Worm (Caenorhabditis elegans) whole organism, young adult: ENCODE data around the gene C03F11.2.

Source experiments
- B0035.1 ChIP-seq: sonication (generic microtip); optimal IDR thresholded peaks from 2 replicates; lab custom pipeline; 2016; ENCODE audit warnings: missing genetic modification characterization, mild to moderate bottlenecking, missing compliant biosample characterization, missing genotype, missing genetic modification reagents
- B0336.3 ChIP-seq: fragments of 200-800 bp; sonication (Bioruptor generic); IDR thresholded peaks from 2 replicates; pipeline ENCODE4 v1.3.6; 2022; ENCODE audit warnings: missing genetic modification characterization, missing compliant biosample characterization
- C17E4.6 ChIP-seq: fragments of 200-800 bp; sonication (Bioruptor generic); IDR thresholded peaks from 2 replicates; pipeline ENCODE4 v1.3.6; 2022; ENCODE audit warnings: missing genetic modification reagents, missing genetic modification characterization, missing compliant biosample characterization
- F10E7.11 ChIP-seq: sonication (generic microtip); optimal IDR thresholded peaks from 2 replicates; lab custom pipeline; 2017; ENCODE audit warnings: mild to moderate bottlenecking, missing genetic modification characterization, moderate library complexity, missing compliant biosample characterization
- F22D6.2 ChIP-seq: sonication (generic microtip); optimal IDR thresholded peaks from 2 replicates; lab custom pipeline; 2016; ENCODE audit warnings: mild to moderate bottlenecking, missing genetic modification characterization, missing compliant biosample characterization
- F55B11.4 ChIP-seq: sonication (generic microtip); optimal IDR thresholded peaks from 2 replicates; lab custom pipeline; 2016; ENCODE audit warnings: missing compliant biosample characterization, missing genetic modification characterization, borderline replicate concordance; ENCODE audit not compliant: insufficient read depth
- T07F8.4 ChIP-seq: sonication (generic microtip); optimal IDR thresholded peaks from 2 replicates; lab custom pipeline; 2016; ENCODE audit warnings: mild to moderate bottlenecking, missing genetic modification characterization, moderate library complexity, missing compliant biosample characterization
- T26A5.8 ChIP-seq: sonication (generic microtip); optimal IDR thresholded peaks from 2 replicates; lab custom pipeline; 2016; ENCODE audit warnings: missing genetic modification characterization, missing compliant biosample characterization
- Y53G8AR.9 ChIP-seq: fragments of 200-800 bp; sonication (Bioruptor generic); conservative IDR thresholded peaks from 2 replicates; pipeline ENCODE4 v1.3.6; 2022; ENCODE audit warnings: missing genetic modification reagents, missing genetic modification characterization, missing compliant biosample characterization
- Y67H2A.10 ChIP-seq: fragments of 200-800 bp; sonication (Bioruptor generic); conservative IDR thresholded peaks from 2 replicates; pipeline ENCODE4 v1.3.6; 2022; ENCODE audit warnings: missing genetic modification reagents, missing genetic modification characterization, missing compliant biosample characterization
- ama-1 ChIP-seq, 3 experiments: fragments of 150-350 bp in 1 of 3; sonication (generic microtip) in 2 of 3; optimal IDR thresholded peaks; 2 replicates each; lab custom pipeline; 2014 to 2018; ENCODE audit warnings: missing biosample characterization in 2 of 3, missing genetic modification characterization in 2 of 3, missing genetic modification reagents in 2 of 3
- aptf-3 ChIP-seq: fragments of 200-800 bp; sonication (Bioruptor generic); IDR thresholded peaks from 2 replicates; pipeline ENCODE4 v1.3.6; 2022; ENCODE audit warnings: missing genetic modification characterization, missing compliant biosample characterization
- attf-5 ChIP-seq: fragments of 200-800 bp; sonication (Bioruptor generic); optimal IDR thresholded peaks from 2 replicates; lab custom pipeline; 2018; ENCODE audit warnings: mild to moderate bottlenecking, missing genetic modification characterization, missing compliant biosample characterization
- attf-6 ChIP-seq: fragments of 200-800 bp; sonication (Bioruptor generic); IDR thresholded peaks from 2 replicates; pipeline ENCODE4 v1.3.6; 2022; ENCODE audit warnings: missing genetic modification reagents, missing genetic modification characterization, missing compliant biosample characterization
- cebp-1 ChIP-seq, 2 experiments: fragments of 200-800 bp in 1 of 2; sonication (Bioruptor generic) in 1 of 2; sonication (generic microtip) in 1 of 2; IDR thresholded peaks in 1 of 2; optimal IDR thresholded peaks in 1 of 2; 2 replicates each; pipeline versions ENCODE4 v1.3.6 to Lab custom; 2017 to 2022; ENCODE audit warnings: missing compliant biosample characterization in 2 of 2, missing genetic modification characterization in 2 of 2, mild to moderate bottlenecking in 1 of 2, missing genetic modification reagents in 1 of 2, moderate library complexity in 1 of 2
- cebp-2 ChIP-seq: fragments of 200-800 bp; sonication (Bioruptor generic); IDR thresholded peaks from 2 replicates; pipeline ENCODE4 v1.3.6; 2022; ENCODE audit warnings: missing genetic modification characterization, missing compliant biosample characterization
- ceh-27 ChIP-seq: fragments of 200-800 bp; sonication (Bioruptor generic); optimal IDR thresholded peaks from 2 replicates; lab custom pipeline; 2018; ENCODE audit warnings: mild to moderate bottlenecking, missing genetic modification characterization, moderate library complexity, missing compliant biosample characterization
- ceh-79 ChIP-seq: sonication (generic microtip); optimal IDR thresholded peaks from 2 replicates; lab custom pipeline; 2017; ENCODE audit warnings: mild to moderate bottlenecking, missing genetic modification characterization, missing compliant biosample characterization
- ceh-91 ChIP-seq: fragments of 200-800 bp; sonication (Bioruptor generic); IDR thresholded peaks from 2 replicates; pipeline ENCODE4 v1.3.6; 2022; ENCODE audit warnings: missing genetic modification reagents, missing genetic modification characterization, missing compliant biosample characterization
- die-1 ChIP-seq: sonication (generic microtip); optimal IDR thresholded peaks from 2 replicates; lab custom pipeline; 2016; ENCODE audit warnings: missing genotype, mild to moderate bottlenecking, missing genetic modification characterization, missing compliant biosample characterization
- egl-44 ChIP-seq: fragments of 200-800 bp; sonication (Bioruptor generic); IDR thresholded peaks from 2 replicates; pipeline ENCODE4 v1.3.6; 2022; ENCODE audit warnings: missing genetic modification reagents, missing genetic modification characterization, missing compliant biosample characterization
- egrh-3 ChIP-seq: fragments of 200-800 bp; sonication (Bioruptor generic); IDR thresholded peaks from 2 replicates; pipeline ENCODE4 v1.3.6; 2022; ENCODE audit warnings: missing genetic modification reagents, missing genetic modification characterization, missing compliant biosample characterization
- ets-4 ChIP-seq: fragments of 200-800 bp; sonication (Bioruptor generic); optimal IDR thresholded peaks from 2 replicates; lab custom pipeline; 2018; ENCODE audit warnings: mild to moderate bottlenecking, missing genetic modification characterization, missing compliant biosample characterization
- hlh-12 ChIP-seq: sonication (generic microtip); optimal IDR thresholded peaks from 2 replicates; lab custom pipeline; 2016; ENCODE audit warnings: missing genetic modification characterization, missing compliant biosample characterization
- hlh-26 ChIP-seq: fragments of 200-800 bp; sonication (Bioruptor generic); conservative IDR thresholded peaks from 2 replicates; pipeline ENCODE4 v1.3.6; 2022; ENCODE audit warnings: missing genetic modification reagents, missing genetic modification characterization, missing compliant biosample characterization
- hrde-1 ChIP-seq: sonication (generic microtip); optimal IDR thresholded peaks from 2 replicates; lab custom pipeline; 2016; ENCODE audit warnings: missing genetic modification characterization, mild to moderate bottlenecking, missing compliant biosample characterization, moderate library complexity, missing genotype, missing genetic modification reagents, borderline replicate concordance
- hsf-1 ChIP-seq: fragments of 200-800 bp; sonication (Bioruptor generic); IDR thresholded peaks from 2 replicates; pipeline ENCODE4 v1.3.6; 2022; ENCODE audit warnings: missing genetic modification reagents, missing genetic modification characterization, missing compliant biosample characterization
- lin-40 ChIP-seq: sonication (generic microtip); optimal IDR thresholded peaks from 2 replicates; lab custom pipeline; 2016; ENCODE audit warnings: missing genetic modification characterization, mild to moderate bottlenecking, missing compliant biosample characterization, missing genotype, missing genetic modification reagents
- lin-54 ChIP-seq: fragments of 200-800 bp; sonication (Bioruptor generic); optimal IDR thresholded peaks from 2 replicates; lab custom pipeline; 2018; ENCODE audit warnings: mild to moderate bottlenecking, missing genetic modification characterization, missing compliant biosample characterization
- lir-1 ChIP-seq: fragments of 200-800 bp; sonication (Bioruptor generic); conservative IDR thresholded peaks from 2 replicates; pipeline ENCODE4 v1.3.6; 2022; ENCODE audit warnings: missing genetic modification reagents, missing genetic modification characterization, missing compliant biosample characterization
- lsl-1 ChIP-seq: fragments of 200-800 bp; sonication (Bioruptor generic); optimal IDR thresholded peaks from 2 replicates; lab custom pipeline; 2018; ENCODE audit warnings: mild to moderate bottlenecking, missing genetic modification characterization, moderate library complexity, missing compliant biosample characterization
- lsy-27 ChIP-seq: sonication (generic microtip); optimal IDR thresholded peaks from 2 replicates; lab custom pipeline; 2017; ENCODE audit warnings: missing genetic modification characterization, mild to moderate bottlenecking, missing compliant biosample characterization, antibody characterized with exemption, missing genotype, borderline replicate concordance; ENCODE audit not compliant: insufficient read depth
- madf-6 ChIP-seq: fragments of 200-800 bp; sonication (Bioruptor generic); IDR thresholded peaks from 2 replicates; pipeline ENCODE4 v1.3.6; 2022; ENCODE audit warnings: missing genetic modification reagents, missing genetic modification characterization, missing compliant biosample characterization
- madf-8 ChIP-seq: fragments of 200-800 bp; sonication (Bioruptor generic); conservative IDR thresholded peaks from 2 replicates; pipeline ENCODE4 v1.3.6; 2022; ENCODE audit warnings: missing genetic modification reagents, missing genetic modification characterization, missing compliant biosample characterization
- mcd-1 ChIP-seq: fragments of 200-800 bp; sonication (Bioruptor generic); IDR thresholded peaks from 2 replicates; pipeline ENCODE4 v1.3.6; 2022; ENCODE audit warnings: missing genetic modification reagents, missing genetic modification characterization, missing compliant biosample characterization
- nfya-2 ChIP-seq: fragments of 200-800 bp; sonication (Bioruptor generic); IDR thresholded peaks from 2 replicates; pipeline ENCODE4 v1.3.6; 2022; ENCODE audit warnings: missing genetic modification reagents, missing genetic modification characterization, missing compliant biosample characterization
- nhr-27 ChIP-seq: fragments of 200-800 bp; sonication (Bioruptor generic); optimal IDR thresholded peaks from 2 replicates; lab custom pipeline; 2018; ENCODE audit warnings: mild to moderate bottlenecking, missing genetic modification characterization, moderate library complexity, missing compliant biosample characterization
- nhr-90 ChIP-seq: sonication (generic microtip); optimal IDR thresholded peaks from 2 replicates; lab custom pipeline; 2016; ENCODE audit warnings: missing genotype, mild to moderate bottlenecking, missing genetic modification characterization, missing compliant biosample characterization
- sdz-38 ChIP-seq: sonication (generic microtip); optimal IDR thresholded peaks from 2 replicates; lab custom pipeline; 2016; ENCODE audit warnings: missing genotype, missing genetic modification characterization, missing compliant biosample characterization
- sea-2 ChIP-seq: fragments of 200-800 bp; sonication (Bioruptor generic); IDR thresholded peaks from 2 replicates; pipeline ENCODE4 v1.3.6; 2022; ENCODE audit warnings: missing genetic modification characterization, missing compliant biosample characterization
- snpc-3.4 ChIP-seq: sonication (generic microtip); optimal IDR thresholded peaks from 2 replicates; lab custom pipeline; 2017; ENCODE audit warnings: missing genetic modification characterization, mild to moderate bottlenecking, missing compliant biosample characterization, antibody characterized with exemption, moderate library complexity, missing genotype, missing genetic modification reagents
- sptf-2 ChIP-seq: fragments of 200-800 bp; sonication (Bioruptor generic); optimal IDR thresholded peaks from 2 replicates; lab custom pipeline; 2018; ENCODE audit warnings: mild to moderate bottlenecking, missing genetic modification characterization, missing compliant biosample characterization
- tbp1 ChIP-seq: fragments of 200-800 bp; sonication (Bioruptor generic); optimal IDR thresholded peaks from 2 replicates; lab custom pipeline; 2018; ENCODE audit warnings: mild to moderate bottlenecking, missing genetic modification characterization, missing compliant biosample characterization
- tlf-1 ChIP-seq: fragments of 200-800 bp; sonication (Bioruptor generic); optimal IDR thresholded peaks from 2 replicates; lab custom pipeline; 2018; ENCODE audit warnings: mild to moderate bottlenecking, missing genetic modification characterization, missing compliant biosample characterization
- unc-130 ChIP-seq: sonication (generic microtip); optimal IDR thresholded peaks from 2 replicates; lab custom pipeline; 2016; ENCODE audit warnings: missing genetic modification reagents, missing genetic modification characterization, missing compliant biosample characterization
- zfh-2 ChIP-seq: fragments of 200-800 bp; sonication (Bioruptor generic); conservative IDR thresholded peaks from 2 replicates; pipeline ENCODE4 v1.3.6; 2022; ENCODE audit warnings: missing genetic modification reagents, missing genetic modification characterization, missing compliant biosample characterization
- ztf-3 ChIP-seq: fragments of 200-800 bp; sonication (Bioruptor generic); optimal IDR thresholded peaks from 2 replicates; lab custom pipeline; 2018; ENCODE audit warnings: mild to moderate bottlenecking, missing genetic modification characterization, missing compliant biosample characterization
- ztf-6 ChIP-seq: fragments of 200-800 bp; sonication (Bioruptor generic); IDR thresholded peaks from 2 replicates; pipeline ENCODE4 v1.3.6; 2022; ENCODE audit warnings: missing genetic modification reagents, missing genetic modification characterization, missing compliant biosample characterization

Gene C03F11.2

ce11 chrX:5429335-5429734 lies 32.1 kb upstream of the C03F11.2 start (continued):
- TF ChIP-seq lin-54 (GFP tag; lab: Kevin White, UChicago) (peak; percentile 86), lin-40 (peak; percentile 100), sptf-2 (GFP tag; lab: Kevin White, UChicago) (no peak), nhr-27 (tag; lab: Kevin White, UChicago) (peak; percentile 78), ama-1 (optimal IDR thresholded peaks at IDR 0.05; lab: Kevin White, UChicago) (no peak), ama-1 (GFP tag; optimal IDR thresholded peaks at IDR 0.05; lab: Kevin White, UChicago) (no peak), lsy-27 (tag; lab: Kevin White, UChicago) (no peak), hlh-26 (no peak), B0035.1 (tag; lab: Kevin White, UChicago) (peak; percentile 93), Y53G8AR.9 (GFP tag; lab: Robert Waterston, UW) (peak; percentile 97), mcd-1 (peak; percentile 89), lsl-1 (no peak), B0336.3 (GFP tag; lab: Robert Waterston, UW) (peak; percentile 99), die-1 (peak; percentile 42), madf-8 (GFP tag; lab: Robert Waterston, UW) (no peak), madf-6 (GFP tag; lab: Robert Waterston, UW) (no peak), unc-130 (GFP tag; lab: Kevin White, UChicago) (no peak), hsf-1 (GFP tag; lab: Robert Waterston, UW) (no peak), T07F8.4 (peak; percentile 86), sdz-38 (tag; lab: Kevin White, UChicago) (no peak), ceh-27 (GFP tag; lab: Kevin White, UChicago) (peak; percentile 99), ets-4 (GFP tag; lab: Kevin White, UChicago) (peak; percentile 91), aptf-3 (GFP tag; lab: Robert Waterston, UW) (no peak), C17E4.6 (peak; percentile 84), hrde-1 (tag; lab: Kevin White, UChicago) (no peak), T26A5.8 (tag; lab: Kevin White, UChicago) (no peak), attf-5 (peak; percentile 40), Y67H2A.10 (GFP tag; lab: Robert Waterston, UW) (no peak), ceh-79 (tag; lab: Kevin White, UChicago) (peak; percentile 70), nfya-2 (GFP tag; lab: Robert Waterston, UW) (no peak), attf-6 (GFP tag; lab: Robert Waterston, UW) (no peak), egrh-3 (GFP tag; lab: Robert Waterston, UW) (no peak), ztf-3 (GFP tag; lab: Kevin White, UChicago) (peak; percentile 89), sea-2 (GFP tag; lab: Robert Waterston, UW) (peak; percentile 88), snpc-3.4 (tag; lab: Kevin White, UChicago) (no peak), cebp-2 (peak; percentile 91), F10E7.11 (peak; percentile 68), egl-44 (GFP tag; lab: Robert Waterston, UW) (peak; percentile 96), F22D6.2 (peak; percentile 94), hlh-12 (tag; lab: Kevin White, UChicago) (no peak), zfh-2 (GFP tag; lab: Robert Waterston, UW) (peak; percentile 93), tbp1 (peak; percentile 78), tlf-1 (GFP tag; lab: Kevin White, UChicago) (peak; percentile 96), ztf-6 (peak; percentile 72; the same call in 1 of the 2 replicates), F55B11.4 (no peak), nhr-90 (peak; percentile 93), ceh-91 (GFP tag; lab: Robert Waterston, UW) (no peak), lir-1 (GFP tag; lab: Robert Waterston, UW) (peak; percentile 88), cebp-1 (GFP tag; IDR thresholded peaks at IDR 0.05; lab: Robert Waterston, UW) (peak; percentile 71), cebp-1 (tag; optimal IDR thresholded peaks at IDR 0.05; lab: Kevin White, UChicago) (peak; percentile 97)
